Fruit fly (Drosophila melanogaster): Measurements from ENCODE around the gene CG7963.

DNA sequence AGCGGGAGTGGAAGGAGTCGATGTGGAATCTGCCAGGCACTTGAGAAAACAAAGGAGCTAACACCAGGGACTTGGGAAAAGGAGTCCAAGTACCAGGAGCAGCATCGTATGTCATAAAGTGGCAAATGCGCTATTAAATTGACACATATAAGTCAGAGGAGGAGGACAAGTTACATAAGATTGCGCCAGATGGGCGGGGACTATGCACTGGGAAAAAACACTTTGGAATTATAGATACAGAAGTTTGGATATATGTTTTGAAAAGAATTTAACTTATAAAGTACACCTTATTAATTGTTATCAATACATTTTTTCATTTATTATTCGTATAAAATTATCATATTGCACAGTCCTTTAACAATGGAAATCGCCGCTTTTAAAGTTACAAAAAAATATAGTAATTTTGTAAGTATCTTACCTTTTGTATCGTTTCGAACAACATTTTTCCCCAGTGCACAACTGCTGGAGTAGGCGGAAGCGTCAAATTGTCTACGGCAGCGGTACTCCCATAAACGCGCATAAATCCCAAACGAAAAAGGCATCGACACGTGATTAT is 26.5 kb upstream of the CG7963 start:
- no peak for TF ChIP-seq usp (GFP tag; optimal IDR thresholded peaks at IDR 0.05)
- TF ChIP-seq psq (optimal IDR thresholded peaks at IDR 0.05): no peak
- no peak for TF ChIP-seq EcR (GFP tag; optimal IDR thresholded peaks at IDR 0.05)
- TF ChIP-seq CG8478 (optimal IDR thresholded peaks at IDR 0.05): no peak
- no peak for TF ChIP-seq Dll (optimal IDR thresholded peaks at IDR 0.05)
- no peak for TF ChIP-seq pan (optimal IDR thresholded peaks at IDR 0.05)

All from whole organism.